Fruit fly (Drosophila melanogaster) whole organism, embryonic: ENCODE data around the gene Sec15.
A peak's percentile ranks its signal among the peaks of the same experiment; 100 is the strongest.

Experiments
- Atf3 ChIP-seq: fragments of 200-800 bp; sonication (Bioruptor generic); optimal IDR thresholded peaks from 3 replicates; lab custom pipeline; 2016; ENCODE audit warnings: missing biosample characterization, missing genetic modification characterization
- CG10366 ChIP-seq: fragments of 200-800 bp; sonication (Bioruptor generic); IDR thresholded peaks from 2 replicates; pipeline ENCODE4 v1.3.6; 2022; ENCODE audit warnings: missing biosample characterization, missing genetic modification characterization
- CG10462 ChIP-seq: fragments of 200-800 bp; sonication (Bioruptor generic); optimal IDR thresholded peaks from 2 replicates; lab custom pipeline; 2016; ENCODE audit warnings: missing biosample characterization, missing genetic modification characterization
- CG11695 ChIP-seq: fragments of 200-800 bp; sonication (Bioruptor generic); IDR thresholded peaks from 3 replicates; pipeline ENCODE4 v1.3.6; 2022; ENCODE audit warnings: missing biosample characterization, missing genetic modification characterization
- CG12659 ChIP-seq: fragments of 200-800 bp; sonication (Bioruptor generic); optimal IDR thresholded peaks from 3 replicates; lab custom pipeline; 2017; ENCODE audit warnings: mild to moderate bottlenecking, missing biosample characterization, missing genetic modification reagents, missing genetic modification characterization
- CG12769 ChIP-seq: fragments of 200-800 bp; sonication (Bioruptor generic); optimal IDR thresholded peaks from 2 replicates; lab custom pipeline; 2019; ENCODE audit warnings: missing biosample characterization, mild to moderate bottlenecking, missing genetic modification characterization, moderate library complexity
- CG14050 ChIP-seq: fragments of 200-800 bp; sonication (Bioruptor generic); IDR thresholded peaks from 3 replicates; pipeline ENCODE4 v1.3.6; 2022; ENCODE audit warnings: missing biosample characterization, missing genetic modification characterization
- CG14441 ChIP-seq: fragments of 200-800 bp; sonication (Bioruptor generic); IDR thresholded peaks from 2 replicates; pipeline ENCODE4 v1.3.6; 2022; ENCODE audit warnings: missing biosample characterization, missing genetic modification characterization
- CG17186 ChIP-seq: fragments of 200-800 bp; sonication (Bioruptor generic); optimal IDR thresholded peaks from 3 replicates; lab custom pipeline; 2017; ENCODE audit warnings: missing biosample characterization, missing genetic modification reagents, missing genetic modification characterization
- CG2678 ChIP-seq: fragments of 200-800 bp; sonication (Bioruptor generic); optimal IDR thresholded peaks from 3 replicates; lab custom pipeline; 2019; ENCODE audit warnings: missing biosample characterization, mild to moderate bottlenecking, missing genetic modification characterization, moderate library complexity
- CG2889 ChIP-seq: fragments of 200-800 bp; sonication (Bioruptor generic); IDR thresholded peaks from 3 replicates; pipeline ENCODE4 v1.3.6; 2022; ENCODE audit warnings: missing biosample characterization, missing genetic modification characterization
- CG31224 ChIP-seq: fragments of 200-800 bp; sonication (Bioruptor generic); IDR thresholded peaks from 2 replicates; pipeline ENCODE4 v1.3.6; 2022; ENCODE audit warnings: missing biosample characterization, missing genetic modification characterization
- CG6254 ChIP-seq: fragments of 200-800 bp; sonication (Bioruptor generic); optimal IDR thresholded peaks from 3 replicates; lab custom pipeline; 2017; ENCODE audit warnings: mild to moderate bottlenecking, missing biosample characterization, missing genetic modification reagents, missing genetic modification characterization
- Chrac-16 ChIP-seq: fragments of 200-800 bp; sonication (Bioruptor generic); optimal IDR thresholded peaks from 3 replicates; lab custom pipeline; 2016; ENCODE audit warnings: missing biosample characterization, missing genetic modification characterization
- Dip3 ChIP-seq: fragments of 200-800 bp; sonication (Bioruptor generic); optimal IDR thresholded peaks from 3 replicates; lab custom pipeline; 2016; ENCODE audit warnings: missing biosample characterization, missing genetic modification characterization
- H2.0 ChIP-seq: fragments of 200-800 bp; sonication (Bioruptor generic); IDR thresholded peaks from 2 replicates; pipeline ENCODE4 v1.3.6; 2022; ENCODE audit warnings: missing biosample characterization, missing genetic modification characterization
- HHEX ChIP-seq: fragments of 200-800 bp; sonication (Bioruptor generic); optimal IDR thresholded peaks from 3 replicates; lab custom pipeline; 2017; ENCODE audit warnings: missing biosample characterization, mild to moderate bottlenecking, missing genetic modification characterization, missing genetic modification reagents
- Hr51 ChIP-seq, 2 experiments: fragments of 200-800 bp; sonication (Bioruptor generic); optimal IDR thresholded peaks; 2 replicates in 1 of 2; 3 replicates in 1 of 2; lab custom pipeline; 2016 to 2018; ENCODE audit warnings: missing biosample characterization in 2 of 2, missing genetic modification characterization in 2 of 2, mild to moderate bottlenecking in 1 of 2, moderate library complexity in 1 of 2
- Kr ChIP-seq: fragments of 200-800 bp; sonication (Bioruptor generic); optimal IDR thresholded peaks from 2 replicates; lab custom pipeline; 2017; ENCODE audit warnings: missing biosample characterization, mild to moderate bottlenecking, missing genetic modification characterization
- Lhr ChIP-seq: fragments of 200-800 bp; sonication (Bioruptor generic); optimal IDR thresholded peaks from 3 replicates; lab custom pipeline; 2017; ENCODE audit warnings: mild to moderate bottlenecking, missing biosample characterization, missing genetic modification reagents, missing genetic modification characterization
- Lim3 ChIP-seq: fragments of 200-800 bp; sonication (Bioruptor generic); IDR thresholded peaks from 2 replicates; pipeline ENCODE4 v1.3.6; 2022; ENCODE audit warnings: missing biosample characterization, missing genetic modification characterization
- Lpt ChIP-seq: fragments of >200 bp; optimal IDR thresholded peaks from 2 replicates; lab custom pipeline; 2018; ENCODE audit warnings: missing biosample characterization, missing genetic modification characterization
- Med ChIP-seq: fragments of 200-800 bp; sonication (Bioruptor generic); peaks from one replicate; lab custom pipeline; 2016; ENCODE audit warnings: missing biosample characterization, missing genetic modification characterization, mild to moderate bottlenecking, inconsistent platforms, moderate library complexity
- Meics ChIP-seq: fragments of 200-800 bp; sonication (Bioruptor generic); optimal IDR thresholded peaks from 2 replicates; lab custom pipeline; 2017; ENCODE audit warnings: missing biosample characterization, mild to moderate bottlenecking, missing genetic modification characterization
- NfI ChIP-seq: fragments of 200-800 bp; sonication (Bioruptor generic); optimal IDR thresholded peaks from 3 replicates; lab custom pipeline; 2018; ENCODE audit warnings: missing biosample characterization, mild to moderate bottlenecking, missing genetic modification characterization, moderate library complexity
- Opbp ChIP-seq: fragments of 200-800 bp; sonication (Bioruptor generic); IDR thresholded peaks from 3 replicates; pipeline ENCODE4 v1.3.6; 2022; ENCODE audit warnings: missing biosample characterization, missing genetic modification characterization; ENCODE audit not compliant: partially characterized antibody
- Side ChIP-seq: fragments of 200-800 bp; sonication (Bioruptor generic); optimal IDR thresholded peaks from 2 replicates; lab custom pipeline; 2016; ENCODE audit warnings: missing biosample characterization, missing genetic modification characterization
- TFAM ChIP-seq: fragments of 200-800 bp; sonication (Bioruptor generic); optimal IDR thresholded peaks from 2 replicates; lab custom pipeline; 2017; ENCODE audit warnings: missing biosample characterization, missing genetic modification characterization, inconsistent platforms
- Xrp1 ChIP-seq: fragments of 200-800 bp; sonication (Bioruptor generic); IDR thresholded peaks from 2 replicates; pipeline ENCODE4 v1.3.6; 2022; ENCODE audit warnings: missing biosample characterization, missing genetic modification characterization
- bsh ChIP-seq, 2 experiments: fragments of 200-800 bp; sonication (Bioruptor generic); optimal IDR thresholded peaks; 2 replicates each; lab custom pipeline; 2017 to 2018; ENCODE audit warnings: mild to moderate bottlenecking in 2 of 2, missing biosample characterization in 2 of 2, missing genetic modification characterization in 2 of 2, moderate library complexity in 1 of 2
- gcm2 ChIP-seq: fragments of 200-800 bp; sonication (Bioruptor generic); optimal IDR thresholded peaks from 2 replicates; lab custom pipeline; 2016; ENCODE audit warnings: missing biosample characterization, missing genetic modification characterization
- gem ChIP-seq: fragments of 200-800 bp; sonication (Bioruptor generic); optimal IDR thresholded peaks from 2 replicates; lab custom pipeline; 2019; ENCODE audit warnings: missing biosample characterization, mild to moderate bottlenecking, missing genetic modification characterization, moderate library complexity
- hth ChIP-seq: fragments of >200 bp; optimal IDR thresholded peaks from 2 replicates; lab custom pipeline; 2017; ENCODE audit warnings: inconsistent platforms
- inv ChIP-seq: fragments of 200-800 bp; sonication (Bioruptor generic); IDR thresholded peaks from 2 replicates; pipeline ENCODE4 v1.3.6; 2022; ENCODE audit warnings: missing biosample characterization, missing genetic modification characterization; ENCODE audit not compliant: partially characterized antibody
- kay ChIP-seq: fragments of 200-800 bp; sonication (Bioruptor generic); optimal IDR thresholded peaks from 2 replicates; lab custom pipeline; 2016; ENCODE audit warnings: missing biosample characterization, missing genetic modification characterization
- kni ChIP-seq: fragments of 200-800 bp; sonication (Bioruptor generic); optimal IDR thresholded peaks from 3 replicates; lab custom pipeline; 2017; ENCODE audit warnings: mild to moderate bottlenecking, missing biosample characterization, missing genetic modification reagents, missing genetic modification characterization
- lbe ChIP-seq: fragments of 200-800 bp; sonication (Bioruptor generic); optimal IDR thresholded peaks from 2 replicates; lab custom pipeline; 2016; ENCODE audit warnings: missing biosample characterization, mild to moderate bottlenecking, missing genetic modification characterization
- oc ChIP-seq: fragments of 200-800 bp; sonication (Bioruptor generic); optimal IDR thresholded peaks from 2 replicates; lab custom pipeline; 2018; ENCODE audit warnings: missing biosample characterization, mild to moderate bottlenecking, missing genetic modification characterization, moderate library complexity
- phol ChIP-seq: fragments of 200-800 bp; sonication (Bioruptor generic); optimal IDR thresholded peaks from 3 replicates; lab custom pipeline; 2018; ENCODE audit warnings: missing biosample characterization, mild to moderate bottlenecking, missing genetic modification characterization, moderate library complexity
- prd ChIP-seq, 3 experiments: fragments of >200 bp in 2 of 3; fragments of 200-800 bp in 1 of 3; sonication (Bioruptor generic) in 1 of 3; optimal IDR thresholded peaks in 2 of 3; IDR thresholded peaks in 1 of 3; 2 replicates in 2 of 3; 3 replicates in 1 of 3; pipeline versions ENCODE4 v1.3.6 to Lab custom; 2017 to 2022; ENCODE audit warnings: missing biosample characterization in 1 of 3, missing genetic modification characterization in 1 of 3
- run ChIP-seq: fragments of 200-800 bp; sonication (Bioruptor generic); optimal IDR thresholded peaks from 3 replicates; lab custom pipeline; 2018; ENCODE audit warnings: missing biosample characterization, mild to moderate bottlenecking, missing genetic modification characterization
- sens ChIP-seq: fragments of 200-800 bp; sonication (Bioruptor generic); peaks from one replicate; lab custom pipeline; 2016; ENCODE audit warnings: missing biosample characterization, missing genetic modification characterization
- shn ChIP-seq: fragments of 200-800 bp; sonication (Bioruptor generic); optimal IDR thresholded peaks from 3 replicates; lab custom pipeline; 2016; ENCODE audit warnings: missing biosample characterization, missing genetic modification characterization
- sob ChIP-seq: fragments of 200-800 bp; sonication (Bioruptor generic); IDR thresholded peaks from 2 replicates; pipeline ENCODE4 v1.3.6; 2022; ENCODE audit warnings: missing biosample characterization, missing genetic modification characterization
- tgo ChIP-seq: fragments of 200-800 bp; sonication (Bioruptor generic); IDR thresholded peaks from 3 replicates; pipeline ENCODE4 v1.3.6; 2022; ENCODE audit warnings: missing biosample characterization, missing genetic modification characterization
- ttk ChIP-seq: fragments of 200-800 bp; sonication (Bioruptor generic); IDR thresholded peaks from 2 replicates; pipeline ENCODE4 v2.1.2; 2022; ENCODE audit warnings: missing biosample characterization, missing genetic modification characterization
- usp ChIP-seq: fragments of >200 bp; optimal IDR thresholded peaks from 2 replicates; lab custom pipeline; 2017; ENCODE audit warnings: missing biosample characterization, missing genetic modification characterization
- zen ChIP-seq: fragments of 200-800 bp; sonication (Bioruptor generic); optimal IDR thresholded peaks from 3 replicates; lab custom pipeline; 2018; ENCODE audit warnings: missing biosample characterization, mild to moderate bottlenecking, missing genetic modification characterization, moderate library complexity

The Sec15 gene

DNA sequence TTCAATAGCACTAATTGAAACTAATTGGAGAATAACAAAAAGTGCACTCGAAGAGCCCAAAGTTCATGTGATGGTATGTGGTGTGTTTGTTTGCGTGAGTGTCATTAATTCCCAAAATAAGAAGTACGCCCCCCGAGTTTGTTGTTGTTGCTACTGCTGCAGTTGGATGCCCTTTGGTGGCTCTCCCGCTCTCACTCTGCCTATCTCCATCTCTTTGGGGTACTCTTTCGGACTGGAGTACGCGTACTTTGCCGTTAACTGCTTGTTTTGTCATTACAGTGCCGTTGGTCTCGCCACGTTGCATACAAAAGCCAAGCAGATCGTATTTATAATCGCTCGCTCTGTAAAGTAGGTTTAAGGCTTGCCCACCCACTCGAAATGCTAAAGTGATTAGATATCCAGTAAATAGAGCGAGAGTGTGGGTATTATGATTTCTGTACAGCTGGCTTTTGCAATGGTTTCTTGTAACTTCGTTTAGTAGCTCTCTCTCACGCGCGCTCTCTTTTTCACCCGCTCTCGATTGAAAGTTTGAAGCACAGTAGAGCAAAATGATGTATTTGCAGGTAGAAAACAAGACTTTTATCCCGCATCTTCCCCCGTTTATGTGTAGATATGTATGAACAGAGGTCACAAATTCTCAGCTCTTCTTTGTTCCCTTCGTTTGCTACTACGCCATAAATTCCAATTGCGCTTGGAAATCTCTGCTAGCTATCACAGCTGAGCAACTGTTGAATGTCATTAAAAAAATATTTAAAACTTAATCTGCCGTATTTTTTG, 4.4 kb upstream of the Sec15 start (continued):
- TF ChIP-seq prd (optimal IDR thresholded peaks at IDR 0.05; lab: Kevin White, UChicago) (no peak), prd (GFP tag; IDR thresholded peaks at IDR 0.05; lab: Robert Waterston, UW) (peak; percentile 32; the same call in 1 of the 3 replicates), sens (GFP tag; lab: Kevin White, UChicago) (peak; percentile 87), CG10366 (GFP tag; lab: Robert Waterston, UW) (peak; percentile 15; the same call in 1 of the 2 replicates), NfI (GFP tag; lab: Kevin White, UChicago) (peak; percentile 41), gem (tag; lab: Kevin White, UChicago) (peak; percentile 69), tgo (GFP tag; lab: Robert Waterston, UW) (peak; percentile 24; the same call in 1 of the 3 replicates), Hr51 (GFP tag; optimal IDR thresholded peaks at IDR 0.05; lab: Kevin White, UChicago) (peak in 1 of 2 experiments; percentile 72), CG14441 (GFP tag; lab: Robert Waterston, UW) (peak; percentile 55; the same call in 1 of the 2 replicates), TFAM (no peak), HHEX (peak; percentile 47), CG2889 (GFP tag; lab: Robert Waterston, UW) (no peak; the same call in 2 of the 3 replicates), Chrac-16 (GFP tag; lab: Kevin White, UChicago) (peak; percentile 9), gcm2 (GFP tag; lab: Kevin White, UChicago) (no peak), Dip3 (GFP tag; lab: Kevin White, UChicago) (peak; percentile 17), CG6254 (GFP tag; lab: Kevin White, UChicago) (peak; percentile 64), CG14050 (GFP tag; lab: Robert Waterston, UW) (no peak), CG12659 (peak; percentile 45), CG10462 (GFP tag; lab: Kevin White, UChicago) (peak; percentile 9), phol (tag; lab: Kevin White, UChicago) (peak; percentile 42), Side (no peak), oc (tag; lab: Kevin White, UChicago) (peak; percentile 42), zen (tag; lab: Kevin White, UChicago) (no peak), Lim3 (no peak), H2.0 (GFP tag; lab: Robert Waterston, UW) (0 out of 2 replicates have a peak, but pooled peaks have one; percentile 14), bsh (GFP tag; optimal IDR thresholded peaks at IDR 0.05; lab: Kevin White, UChicago) (no peak), Xrp1 (GFP tag; lab: Robert Waterston, UW) (peak; percentile 7), Opbp (GFP tag; lab: Robert Waterston, UW) (no peak), Lpt (no peak), sob (no peak), Meics (GFP tag; lab: Kevin White, UChicago) (peak; percentile 63), Atf3 (no peak), hth (lab: Kevin White, UChicago) (no peak), CG2678 (tag; lab: Kevin White, UChicago) (peak; percentile 63), CG17186 (no peak), ttk (GFP tag; lab: Robert Waterston, UW) (0 out of 2 replicates have a peak, but pooled peaks have one; percentile 10), CG11695 (GFP tag; lab: Robert Waterston, UW) (peak; percentile 29; the same call in 1 of the 3 replicates), kni (GFP tag; lab: Kevin White, UChicago) (peak; percentile 73), Kr (no peak), shn (GFP tag; lab: Kevin White, UChicago) (peak; percentile 26), kay (GFP tag; lab: Kevin White, UChicago) (no peak), CG12769 (peak; percentile 17), lbe (GFP tag; lab: Kevin White, UChicago) (no peak), run (tag; lab: Kevin White, UChicago) (peak; percentile 39), inv (GFP tag; lab: Robert Waterston, UW) (no peak), Med (GFP tag; lab: Kevin White, UChicago) (peak; percentile 75), CG31224 (peak; percentile 36; the same call in 1 of the 2 replicates), Lhr (no peak), usp (GFP tag; lab: Kevin White, UChicago) (no peak)
